Fruit fly (Drosophila melanogaster) whole organism, prepupa: ENCODE measurements around the gene CG32152.
A peak's percentile ranks its signal among the peaks of the same experiment; 100 is the strongest.

Experiments
- Blimp-1 ChIP-seq: fragments of 200-800 bp; sonication (Bioruptor generic); optimal IDR thresholded peaks from 3 replicates; lab custom pipeline; 2017; ENCODE audit warnings: missing biosample characterization, missing genetic modification characterization, mild to moderate bottlenecking, moderate library complexity, missing genetic modification reagents
- CG10669 ChIP-seq: fragments of 200-800 bp; sonication (Bioruptor generic); optimal IDR thresholded peaks from 3 replicates; lab custom pipeline; 2018; ENCODE audit warnings: missing biosample characterization, mild to moderate bottlenecking, missing genetic modification characterization, moderate library complexity
- CG16779 ChIP-seq: fragments of 200-800 bp; sonication (Bioruptor generic); optimal IDR thresholded peaks from 3 replicates; lab custom pipeline; 2017; ENCODE audit warnings: missing biosample characterization, mild to moderate bottlenecking, missing genetic modification characterization
- CG32006 ChIP-seq: fragments of 200-800 bp; sonication (Bioruptor generic); optimal IDR thresholded peaks from 3 replicates; lab custom pipeline; 2017; ENCODE audit warnings: missing biosample characterization, mild to moderate bottlenecking, missing genetic modification characterization
- CG9139 ChIP-seq: fragments of 200-800 bp; sonication (Bioruptor generic); optimal IDR thresholded peaks from 3 replicates; lab custom pipeline; 2017; ENCODE audit warnings: missing biosample characterization, mild to moderate bottlenecking, missing genetic modification characterization
- Eip93F ChIP-seq: fragments of 200-800 bp; sonication (Bioruptor generic); optimal IDR thresholded peaks from 2 replicates; lab custom pipeline; 2016; ENCODE audit warnings: missing biosample characterization, mild to moderate bottlenecking, missing genetic modification characterization
- Ets21C ChIP-seq: fragments of 200-800 bp; sonication (Bioruptor generic); optimal IDR thresholded peaks from 3 replicates; lab custom pipeline; 2016; ENCODE audit warnings: missing biosample characterization, missing genetic modification characterization
- Hr39 ChIP-seq: fragments of 200-800 bp; sonication (Bioruptor generic); optimal IDR thresholded peaks from 2 replicates; lab custom pipeline; 2016; ENCODE audit warnings: missing biosample characterization, missing genetic modification characterization
- OdsH ChIP-seq: fragments of 200-800 bp; sonication (Bioruptor generic); optimal IDR thresholded peaks from 3 replicates; lab custom pipeline; 2016; ENCODE audit warnings: missing biosample characterization, missing genetic modification characterization
- cyc ChIP-seq: fragments of 200-800 bp; sonication (Bioruptor generic); optimal IDR thresholded peaks from 3 replicates; lab custom pipeline; 2016; ENCODE audit warnings: missing biosample characterization, missing genetic modification characterization
- eg ChIP-seq: fragments of 200-800 bp; sonication (Bioruptor generic); IDR thresholded peaks from 3 replicates; pipeline ENCODE4 v1.3.6; 2022; ENCODE audit warnings: missing biosample characterization, missing genetic modification characterization
- vri ChIP-seq: fragments of 200-800 bp; sonication (Bioruptor generic); optimal IDR thresholded peaks from 3 replicates; lab custom pipeline; 2016; ENCODE audit warnings: missing biosample characterization, mild to moderate bottlenecking, missing genetic modification characterization

DNA sequence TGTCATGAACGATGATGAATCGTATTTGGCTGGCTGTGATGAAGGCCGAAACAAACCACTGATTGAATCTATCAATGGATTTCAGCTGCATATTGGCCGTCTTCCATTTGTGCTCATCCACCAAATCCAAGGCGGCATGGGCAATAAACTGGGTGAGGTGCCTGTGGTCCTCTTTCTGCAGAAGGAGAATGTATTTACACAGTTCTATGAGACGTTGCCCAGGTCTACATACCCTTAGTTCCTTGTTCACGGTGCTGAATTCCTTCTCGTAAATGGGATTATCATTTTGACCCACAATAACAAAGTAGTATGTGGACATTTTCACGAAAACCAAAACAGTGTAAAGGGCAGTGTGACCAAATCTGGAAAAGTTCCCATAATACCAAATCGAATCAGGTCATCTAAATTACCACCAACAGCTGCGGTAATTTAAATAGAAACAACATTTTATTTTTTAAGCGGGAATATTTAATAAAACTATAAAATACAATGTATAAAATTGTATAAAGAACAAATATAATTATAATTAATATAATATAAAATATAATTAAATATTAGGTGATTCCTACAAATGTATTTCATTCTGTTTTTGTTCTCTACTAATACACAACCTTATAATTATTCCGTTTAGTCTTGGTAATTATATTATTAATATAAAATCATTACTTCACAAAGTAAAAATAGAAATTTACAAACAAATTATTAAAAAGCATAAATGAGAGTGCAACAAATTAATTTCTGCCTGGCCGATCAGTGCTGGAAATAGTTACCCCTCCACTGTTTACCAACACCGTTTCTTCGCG is 12.4 kb downstream of the CG32152 start, which contains the start of the genes Trs20 and elg1:
- TF ChIP-seq eg (GFP tag; lab: Robert Waterston, UW) (no peak), Eip93F (no peak), OdsH (GFP tag; lab: Kevin White, UChicago) (peak; percentile 61), CG9139 (GFP tag; lab: Kevin White, UChicago) (no peak), Ets21C (no peak), Hr39 (GFP tag; lab: Kevin White, UChicago) (no peak), CG16779 (tag; lab: Kevin White, UChicago) (no peak), Blimp-1 (GFP tag; lab: Kevin White, UChicago) (no peak), CG32006 (GFP tag; lab: Kevin White, UChicago) (no peak), cyc (GFP tag; lab: Kevin White, UChicago) (peak; percentile 11), vri (GFP tag; lab: Kevin White, UChicago) (no peak), CG10669 (no peak)
